Worm (Caenorhabditis elegans) whole organism, early embryonic: Measurements from ENCODE around the gene C09G1.5.

Source experiments
- B0310.2 ChIP-seq: sonication (generic microtip); optimal IDR thresholded peaks from 2 replicates; lab custom pipeline; 2016; ENCODE audit warnings: mild to moderate bottlenecking, missing genetic modification characterization, missing compliant biosample characterization
- F13C5.2 ChIP-seq: sonication (generic microtip); optimal IDR thresholded peaks from 2 replicates; lab custom pipeline; 2017; ENCODE audit warnings: mild to moderate bottlenecking, missing genetic modification characterization, inconsistent platforms, missing compliant biosample characterization
- aly-1 ChIP-seq: sonication (generic microtip); optimal IDR thresholded peaks from 2 replicates; lab custom pipeline; 2016; ENCODE audit warnings: missing genetic modification characterization, missing compliant biosample characterization
- ama-1 ChIP-seq: fragments of 150-350 bp; optimal IDR thresholded peaks from 2 replicates; lab custom pipeline; 2014
- ceh-13 ChIP-seq: fragments of 200-800 bp; sonication (Bioruptor generic); optimal IDR thresholded peaks from 2 replicates; lab custom pipeline; 2018; ENCODE audit warnings: mild to moderate bottlenecking, missing genetic modification characterization, missing compliant biosample characterization
- ceh-36 ChIP-seq: sonication (generic microtip); optimal IDR thresholded peaks from 2 replicates; lab custom pipeline; 2016; ENCODE audit warnings: missing genetic modification characterization, inconsistent platforms, missing compliant biosample characterization
- ets-7 ChIP-seq: sonication (generic microtip); optimal IDR thresholded peaks from 2 replicates; lab custom pipeline; 2016; ENCODE audit warnings: missing genotype, missing genetic modification characterization, missing compliant biosample characterization
- flt-1 ChIP-seq: fragments of 200-800 bp; sonication (Bioruptor generic); IDR thresholded peaks from 2 replicates; pipeline ENCODE4 v1.3.6; 2022; ENCODE audit warnings: missing genetic modification characterization, missing compliant biosample characterization
- hmbx-1 ChIP-seq: sonication (generic microtip); optimal IDR thresholded peaks from 2 replicates; lab custom pipeline; 2016; ENCODE audit warnings: mild to moderate bottlenecking, missing genetic modification characterization, missing compliant biosample characterization
- hmg-4 ChIP-seq: fragments of 200-800 bp; sonication (Bioruptor generic); optimal IDR thresholded peaks from 2 replicates; lab custom pipeline; 2018; ENCODE audit warnings: mild to moderate bottlenecking, missing genetic modification characterization, missing compliant biosample characterization
- hnd-1 ChIP-seq: sonication (generic microtip); optimal IDR thresholded peaks from 2 replicates; lab custom pipeline; 2016; ENCODE audit warnings: missing genetic modification characterization, missing compliant biosample characterization
- pes-1 ChIP-seq: fragments of 200-800 bp; sonication (Bioruptor generic); IDR thresholded peaks from 2 replicates; pipeline ENCODE4 v1.3.6; 2022; ENCODE audit warnings: missing genetic modification reagents, missing genetic modification characterization, missing compliant biosample characterization
- scrt-1 ChIP-seq: fragments of 200-800 bp; sonication (Bioruptor generic); IDR thresholded peaks from 2 replicates; pipeline ENCODE4 v1.3.6; 2022; ENCODE audit warnings: missing genetic modification characterization, missing compliant biosample characterization
- sea-1 ChIP-seq: fragments of 200-800 bp; sonication (Bioruptor generic); conservative IDR thresholded peaks from 2 replicates; pipeline ENCODE4 v1.3.6; 2022; ENCODE audit warnings: missing genetic modification characterization, missing compliant biosample characterization
- tbx-11 ChIP-seq: fragments of 200-800 bp; sonication (Bioruptor generic); IDR thresholded peaks from 2 replicates; pipeline ENCODE4 v1.3.6; 2022; ENCODE audit warnings: missing genetic modification characterization, missing compliant biosample characterization
- tbx-37 ChIP-seq: fragments of 200-800 bp; sonication (Bioruptor generic); conservative IDR thresholded peaks from 2 replicates; pipeline ENCODE4 v1.3.6; 2022; ENCODE audit warnings: missing genetic modification reagents, missing genetic modification characterization, missing compliant biosample characterization
- tra-4 ChIP-seq: sonication (generic microtip); optimal IDR thresholded peaks from 2 replicates; lab custom pipeline; 2017; ENCODE audit warnings: missing genetic modification characterization, missing compliant biosample characterization

Gene C09G1.5

DNA sequence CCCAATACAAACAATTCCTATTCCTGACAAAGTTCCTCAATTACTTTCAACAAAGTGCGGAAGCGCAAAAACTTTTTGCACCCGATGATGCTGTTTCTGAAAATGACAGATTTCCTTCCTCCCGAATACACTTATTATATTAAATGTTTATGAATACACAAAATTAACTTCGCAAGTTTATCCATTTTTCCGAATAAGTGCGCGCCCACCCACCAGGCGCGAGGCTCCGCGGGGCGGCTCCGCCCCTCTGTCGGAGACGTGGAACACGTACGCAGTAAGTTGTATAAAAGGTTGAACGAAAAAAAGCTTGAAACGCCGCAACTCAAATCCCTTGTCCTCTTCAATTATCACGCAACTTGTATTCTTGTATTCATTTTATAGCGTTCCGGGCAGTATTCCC is at the start of gene C09G1.5:
Gene C09G1.5 (plus strand): TSS at position 301 of the 400 bp plus-strand sequence.
- no peak for TF ChIP-seq ama-1
- TF ChIP-seq aly-1 (tag; lab: Kevin White, UChicago) = no peak
- no peak for TF ChIP-seq ets-7 (tag; lab: Kevin White, UChicago)
- TF ChIP-seq F13C5.2 (tag; lab: Kevin White, UChicago) = no peak
- TF ChIP-seq tra-4 (tag; lab: Kevin White, UChicago) = no peak
- no peak for TF ChIP-seq ceh-13
- no peak for TF ChIP-seq hmbx-1
- no peak for TF ChIP-seq pes-1
- TF ChIP-seq ceh-36 = no peak
- TF ChIP-seq hmg-4 = no peak
- TF ChIP-seq scrt-1 (GFP tag; lab: Robert Waterston, UW) = no peak
- TF ChIP-seq tbx-11 (GFP tag; lab: Robert Waterston, UW) = no peak
- TF ChIP-seq sea-1 = no peak
- TF ChIP-seq flt-1 (GFP tag; lab: Robert Waterston, UW) = no peak
- no peak for TF ChIP-seq B0310.2 (tag; lab: Kevin White, UChicago)
- TF ChIP-seq tbx-37 (GFP tag; lab: Robert Waterston, UW) = no peak
- TF ChIP-seq hnd-1 = no peak

DNA sequence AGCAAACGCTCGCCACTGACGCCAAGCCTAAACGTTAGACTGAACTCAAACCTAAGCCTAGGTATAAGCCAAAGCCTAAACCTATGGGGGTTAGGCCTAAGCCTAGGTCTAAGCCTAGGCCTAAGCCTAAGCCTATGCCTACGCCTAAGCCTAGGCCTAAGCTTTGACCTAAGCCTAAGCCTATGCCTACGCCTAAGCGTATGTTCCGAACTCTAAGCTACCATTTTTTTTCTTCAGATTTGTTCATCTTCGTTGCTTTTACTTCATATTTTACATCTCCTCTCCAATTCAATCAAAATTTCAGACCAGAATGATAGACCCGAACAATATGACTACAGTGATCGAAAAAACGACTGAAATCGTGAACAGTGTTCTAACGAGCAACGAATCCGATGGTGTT is 48.5 kb upstream of the C09G1.5 start, which contains the start of gene npr-33:
Gene npr-33 (plus strand): TSS at position 301 of the 400 bp plus-strand sequence.
- TF ChIP-seq F13C5.2 (tag; lab: Kevin White, UChicago) = no peak
- TF ChIP-seq pes-1 = no peak
- no peak for TF ChIP-seq hnd-1
- no peak for TF ChIP-seq tbx-37 (GFP tag; lab: Robert Waterston, UW)
- no peak for TF ChIP-seq tra-4 (tag; lab: Kevin White, UChicago)
- TF ChIP-seq ceh-13 = no peak
- no peak for TF ChIP-seq flt-1 (GFP tag; lab: Robert Waterston, UW)

DNA sequence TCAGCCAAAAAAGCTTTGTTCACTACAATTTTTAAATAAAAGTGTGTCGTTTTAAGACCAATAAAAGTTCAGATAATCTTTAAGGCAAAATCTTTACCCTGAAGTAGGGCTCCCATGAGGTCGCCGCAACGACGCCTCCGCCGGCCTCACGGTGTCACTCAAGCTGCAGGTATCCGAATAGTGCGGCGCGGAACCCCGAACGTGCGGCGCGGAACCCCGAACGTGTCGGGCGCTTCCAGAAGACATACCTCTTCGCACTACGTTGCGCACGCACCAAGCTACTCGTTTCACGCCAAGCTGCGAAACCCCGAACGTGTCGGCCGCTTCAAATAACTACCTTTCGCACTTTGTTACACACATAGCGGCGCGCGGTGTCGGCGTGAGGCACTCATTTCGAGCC is 46.0 kb upstream of the C09G1.5 start:
- TF ChIP-seq ets-7 (tag; lab: Kevin White, UChicago) (no peak), hmg-4 (no peak), sea-1 (no peak), F13C5.2 (tag; lab: Kevin White, UChicago) (no peak), flt-1 (GFP tag; lab: Robert Waterston, UW) (no peak), hnd-1 (no peak), scrt-1 (GFP tag; lab: Robert Waterston, UW) (no peak), ceh-36 (no peak), pes-1 (no peak), hmbx-1 (no peak), tbx-37 (GFP tag; lab: Robert Waterston, UW) (no peak), tra-4 (tag; lab: Kevin White, UChicago) (no peak), tbx-11 (GFP tag; lab: Robert Waterston, UW) (no peak), aly-1 (tag; lab: Kevin White, UChicago) (no peak), ceh-13 (no peak), ama-1 (no peak)

DNA sequence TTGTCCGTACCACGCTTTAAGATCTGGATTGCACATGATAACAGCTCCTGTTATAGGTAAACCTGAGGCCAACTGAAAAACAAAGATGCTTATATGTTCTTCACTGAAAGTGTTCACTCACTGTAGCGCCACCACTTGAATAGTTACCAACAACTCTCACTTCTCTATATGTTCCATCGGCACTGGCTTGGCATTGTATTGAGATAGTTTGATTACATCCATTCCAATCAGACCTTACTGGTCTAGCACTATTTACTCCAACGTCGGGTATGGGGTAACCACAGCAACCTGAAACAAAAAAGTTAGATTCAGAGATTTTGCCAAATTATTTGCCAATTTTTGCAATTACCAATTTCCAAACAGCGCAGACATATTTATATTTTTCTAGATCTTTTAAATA is 43.1 kb upstream of the C09G1.5 start:
- TF ChIP-seq tra-4 (tag; lab: Kevin White, UChicago) (no peak), B0310.2 (tag; lab: Kevin White, UChicago) (no peak), hnd-1 (no peak), aly-1 (tag; lab: Kevin White, UChicago) (no peak), F13C5.2 (tag; lab: Kevin White, UChicago) (no peak), hmg-4 (no peak), tbx-11 (GFP tag; lab: Robert Waterston, UW) (no peak), ama-1 (no peak), ceh-36 (no peak), tbx-37 (GFP tag; lab: Robert Waterston, UW) (no peak), ets-7 (tag; lab: Kevin White, UChicago) (no peak), ceh-13 (no peak), pes-1 (no peak), hmbx-1 (no peak), sea-1 (no peak), flt-1 (GFP tag; lab: Robert Waterston, UW) (no peak), scrt-1 (GFP tag; lab: Robert Waterston, UW) (no peak)

DNA sequence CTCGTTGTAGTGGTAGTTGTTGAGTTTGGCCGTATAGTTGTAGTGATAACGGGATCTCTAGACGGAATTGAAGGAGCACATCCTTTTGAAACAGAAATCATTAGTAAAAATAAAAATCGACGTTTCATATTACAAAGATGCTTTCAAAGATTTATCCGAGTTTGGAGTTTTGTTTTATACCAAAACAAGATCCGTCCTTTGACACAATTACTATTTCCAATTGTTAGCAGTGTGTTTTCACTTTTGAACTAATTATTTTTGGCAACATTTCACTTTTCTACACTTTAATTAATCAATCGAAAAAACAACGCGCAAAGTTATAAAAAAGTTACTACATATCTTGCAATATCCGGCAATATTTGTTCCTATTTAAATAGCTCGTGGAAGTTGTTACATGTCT is 41.9 kb upstream of the C09G1.5 start, which contains the start of the genes F31B9.4 and F31B9.2:
Gene F31B9.4 (minus strand): TSS at position 101 of the 400 bp plus-strand sequence.
Gene F31B9.2 (plus strand): TSS at position 368 of the 400 bp plus-strand sequence.
- no peak for TF ChIP-seq B0310.2 (tag; lab: Kevin White, UChicago)
- no peak for TF ChIP-seq flt-1 (GFP tag; lab: Robert Waterston, UW)
- TF ChIP-seq ama-1 = no peak
- TF ChIP-seq aly-1 (tag; lab: Kevin White, UChicago) = no peak

DNA sequence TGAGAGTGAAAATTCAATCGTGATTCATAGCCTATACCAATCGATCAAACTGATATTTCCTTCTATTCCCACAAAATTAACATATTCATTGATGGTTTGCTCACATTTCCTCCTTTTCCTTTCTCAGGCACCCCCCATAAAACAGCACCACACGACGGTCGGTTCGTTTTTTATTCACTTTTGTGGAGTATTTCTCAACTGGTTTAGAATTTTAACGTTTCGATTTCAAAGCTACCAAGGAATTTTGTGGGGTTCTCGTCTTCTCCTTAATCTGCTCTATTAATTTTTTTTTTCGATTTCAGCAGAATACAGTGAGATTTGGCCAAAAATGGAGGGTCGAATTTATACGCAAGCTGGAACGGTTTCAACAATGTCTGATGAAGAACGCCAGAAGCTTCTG is 39.5 kb upstream of the C09G1.5 start, which contains the start of gene F31B9.7:
Gene F31B9.7 (plus strand): TSS at position 301 of the 400 bp plus-strand sequence.
- TF ChIP-seq ceh-13 (no peak), hnd-1 (no peak), hmg-4 (no peak), hmbx-1 (no peak), scrt-1 (GFP tag; lab: Robert Waterston, UW) (no peak), B0310.2 (tag; lab: Kevin White, UChicago) (no peak), tbx-37 (GFP tag; lab: Robert Waterston, UW) (no peak), tbx-11 (GFP tag; lab: Robert Waterston, UW) (no peak), tra-4 (tag; lab: Kevin White, UChicago) (no peak), sea-1 (no peak), ets-7 (tag; lab: Kevin White, UChicago) (no peak), F13C5.2 (tag; lab: Kevin White, UChicago) (no peak), flt-1 (GFP tag; lab: Robert Waterston, UW) (no peak), ama-1 (no peak), pes-1 (no peak), aly-1 (tag; lab: Kevin White, UChicago) (no peak)

DNA sequence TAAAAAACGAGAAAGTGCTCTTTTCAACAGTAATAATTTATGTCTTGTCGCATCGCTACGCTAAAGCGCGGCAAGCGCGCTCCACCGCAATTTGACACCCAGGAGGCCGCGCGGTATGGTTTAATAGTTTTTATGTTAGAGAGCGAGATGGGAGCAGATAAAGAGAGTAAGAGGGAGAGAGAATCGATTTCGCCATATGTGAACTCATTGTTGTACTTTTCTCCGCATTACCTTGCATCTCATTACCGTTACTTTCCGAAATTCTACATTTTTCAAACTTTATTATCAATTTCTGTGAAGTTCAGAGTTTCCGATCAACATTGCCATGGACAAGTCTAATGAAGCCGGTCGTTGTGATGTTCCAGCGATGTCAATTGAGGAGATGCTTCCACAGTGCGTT is 35.4 kb upstream of the C09G1.5 start, which contains the start of gene F31B9.3:
Gene F31B9.3 (plus strand): TSS at position 301 of the 400 bp plus-strand sequence.
- TF ChIP-seq flt-1 (GFP tag; lab: Robert Waterston, UW) = no peak
- no peak for TF ChIP-seq hmg-4
- no peak for TF ChIP-seq ama-1
- TF ChIP-seq hnd-1 = no peak

DNA sequence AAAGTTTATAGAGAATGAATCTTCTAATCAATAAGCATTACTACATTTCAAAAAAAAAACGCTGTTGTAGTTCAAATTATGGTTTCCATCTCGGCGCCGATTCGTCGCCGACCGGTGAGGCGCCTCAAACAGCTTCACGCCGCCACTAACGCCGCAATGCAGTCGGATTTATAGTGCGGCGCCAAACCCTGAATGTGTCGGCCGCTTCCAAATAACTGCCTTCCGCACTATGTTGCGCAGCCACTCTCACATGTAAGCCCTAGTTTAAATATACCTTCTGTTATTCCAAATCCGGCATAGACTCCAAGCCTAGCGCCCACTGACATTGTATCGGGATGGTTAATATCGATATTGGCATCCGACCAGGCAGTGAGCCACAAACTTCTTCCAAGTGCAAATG is 26.0 kb upstream of the C09G1.5 start:
- TF ChIP-seq F13C5.2 (tag; lab: Kevin White, UChicago) = no peak
- TF ChIP-seq flt-1 (GFP tag; lab: Robert Waterston, UW) = no peak
- TF ChIP-seq ets-7 (tag; lab: Kevin White, UChicago) = no peak
